Worm (Caenorhabditis elegans) whole organism, L4/young adult: ENCODE measurements around the gene gtap-1.
A peak's percentile ranks its signal among the peaks of the same experiment; 100 is the strongest.

ENCODE experiments used
- W03F9.2 ChIP-seq: fragments of 150-350 bp; optimal IDR thresholded peaks from 2 replicates; lab custom pipeline; 2014; ENCODE audit warnings: missing biosample characterization, missing genetic modification characterization
- dao-5 ChIP-seq: sonication (generic microtip); optimal IDR thresholded peaks from 2 replicates; lab custom pipeline; 2016; ENCODE audit warnings: missing genotype, missing genetic modification characterization, moderate library complexity, missing compliant biosample characterization
- him-1 ChIP-seq: sonication (generic microtip); optimal IDR thresholded peaks from 2 replicates; lab custom pipeline; 2016; ENCODE audit warnings: missing genotype, missing genetic modification reagents, missing genetic modification characterization, missing compliant biosample characterization

gtap-1 gene

DNA sequence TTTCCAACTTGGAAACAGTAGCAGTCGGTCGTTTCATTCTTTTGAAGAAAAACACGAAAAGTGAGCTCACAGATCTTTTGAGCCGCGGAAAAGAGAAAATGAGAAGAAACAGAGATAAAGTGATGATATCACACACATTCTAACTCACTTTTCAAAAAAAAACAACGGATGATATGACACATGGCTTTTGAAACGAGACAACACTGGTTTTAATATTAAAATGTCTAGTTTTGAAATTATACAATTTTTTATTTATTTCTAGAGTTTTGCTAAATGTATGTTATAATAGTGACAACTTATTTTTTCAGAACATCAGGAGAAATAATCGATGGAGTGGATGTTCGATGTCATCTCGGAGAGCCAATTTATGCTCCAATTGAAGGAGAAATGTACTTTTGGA, 40.5 kb downstream of the gtap-1 start, which contains the start of gene K05F1.14:
TSS of gene K05F1.14 (minus strand) at position 101 of the 400 bp plus-strand sequence.
- TF ChIP-seq dao-5 (tag; lab: Kevin White, UChicago) = no peak
- TF ChIP-seq him-1 (tag; lab: Kevin White, UChicago) = no peak
- no peak for TF ChIP-seq W03F9.2

DNA sequence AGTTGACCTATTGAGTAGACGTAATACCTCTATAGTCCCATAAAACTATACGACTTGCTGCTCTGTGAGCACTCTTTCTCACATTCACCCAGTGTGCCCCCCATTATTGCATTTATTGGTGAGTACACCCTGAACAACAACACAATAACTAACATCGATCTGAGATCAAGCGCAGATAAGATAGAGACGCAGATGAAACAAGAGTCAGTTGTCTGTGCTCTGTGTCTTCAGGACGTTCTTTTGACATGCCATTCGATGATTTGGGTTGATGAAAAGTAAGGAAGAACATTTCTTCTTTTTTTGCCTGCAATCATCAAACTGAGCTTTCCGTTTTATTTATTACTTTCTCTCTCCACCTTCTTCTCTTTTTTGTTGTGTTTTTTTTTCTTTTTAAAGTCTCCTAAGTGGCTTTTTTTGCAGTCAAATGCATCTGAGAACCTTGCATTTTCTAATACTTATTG, 42.7 kb downstream of the gtap-1 start, which contains the start of gene lect-2:
TSS of gene lect-2 (plus strand) at position 411 of the 461 bp plus-strand sequence.
- TF ChIP-seq W03F9.2 (no peak), dao-5 (tag; lab: Kevin White, UChicago) (no peak), him-1 (tag; lab: Kevin White, UChicago) (no peak)

DNA sequence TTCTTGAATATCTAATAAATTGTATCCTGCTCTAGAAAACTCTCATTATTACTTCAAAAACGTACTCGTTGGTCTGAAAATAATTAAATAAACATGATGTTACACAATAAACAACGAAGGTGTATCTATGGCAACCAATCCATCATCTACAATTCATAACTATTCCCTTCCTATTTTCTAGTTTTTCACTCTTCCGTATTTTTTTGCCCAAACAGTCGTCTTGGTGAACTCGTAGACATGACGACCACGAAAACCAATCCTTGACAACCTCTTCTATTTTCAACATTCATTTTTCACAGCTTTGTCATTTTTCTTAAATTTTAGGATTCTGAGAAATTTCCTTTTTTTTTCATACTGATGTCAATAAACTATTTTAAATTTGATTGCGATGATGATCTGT, 44.2 kb downstream of the gtap-1 start, which contains the start of gene K05F1.13:
TSS of gene K05F1.13 (plus strand) at position 301 of the 400 bp plus-strand sequence.
- TF ChIP-seq him-1 (tag; lab: Kevin White, UChicago) = no peak
- TF ChIP-seq W03F9.2 = no peak
- no peak for TF ChIP-seq dao-5 (tag; lab: Kevin White, UChicago)

DNA sequence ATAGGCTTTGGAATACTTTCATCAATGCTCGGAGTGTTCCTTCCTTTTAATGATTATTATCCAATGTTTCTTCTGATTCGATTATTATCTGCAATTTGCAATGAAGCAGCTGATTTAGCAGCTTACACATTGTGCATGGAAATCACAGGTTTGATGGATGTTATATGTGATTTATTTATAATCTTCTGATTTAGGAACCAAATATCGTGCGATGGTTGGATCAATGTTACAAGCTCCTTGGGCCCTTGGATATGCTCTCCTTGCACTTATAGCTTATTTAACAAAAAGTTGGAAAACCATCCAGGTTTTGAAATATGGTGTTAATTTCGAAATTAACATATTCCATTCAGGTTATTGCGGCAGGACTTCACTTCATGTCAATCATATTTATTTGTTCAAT, 47.5 kb downstream of the gtap-1 start:
- no peak for TF ChIP-seq W03F9.2
- TF ChIP-seq dao-5 (tag; lab: Kevin White, UChicago) = no peak

ce11 chrII:5781935-5782921, 50.8 kb downstream of the gtap-1 start, which contains the start of gene K05F1.6:
TSS of gene K05F1.6 (plus strand) at chrII:5782520.
- peak; percentile 67 for TF ChIP-seq W03F9.2
- TF ChIP-seq him-1 (tag; lab: Kevin White, UChicago) = peak; percentile 34
- peak; percentile 47 for TF ChIP-seq dao-5 (tag; lab: Kevin White, UChicago)

ce11 chrII:5779866-5780265, 53.2 kb downstream of the gtap-1 start:
- TF ChIP-seq him-1 (tag; lab: Kevin White, UChicago) = peak; percentile 75
- TF ChIP-seq W03F9.2 = no peak
- TF ChIP-seq dao-5 (tag; lab: Kevin White, UChicago) = no peak
